Fruit fly (Drosophila melanogaster) whole organism, pupa: ENCODE measurements around the gene CG9150.

ENCODE experiments used
- CG34367 ChIP-seq: fragments of 200-800 bp; sonication (Bioruptor generic); optimal IDR thresholded peaks from 2 replicates; lab custom pipeline; 2018; ENCODE audit warnings: missing biosample characterization, mild to moderate bottlenecking, missing genetic modification characterization
- D1 ChIP-seq: fragments of 200-800 bp; sonication (Bioruptor generic); optimal IDR thresholded peaks from 2 replicates; lab custom pipeline; 2018; ENCODE audit warnings: missing biosample characterization, mild to moderate bottlenecking, missing genetic modification characterization, moderate library complexity
- Ets98B ChIP-seq: fragments of 200-800 bp; sonication (Bioruptor generic); IDR thresholded peaks from 2 replicates; pipeline ENCODE4 v1.3.6; 2022; ENCODE audit warnings: missing biosample characterization, missing genetic modification characterization
- Pif1A ChIP-seq: fragments of 200-800 bp; sonication (Bioruptor generic); optimal IDR thresholded peaks from 3 replicates; lab custom pipeline; 2016; ENCODE audit warnings: missing biosample characterization, missing genetic modification characterization
- Pif1B ChIP-seq: fragments of 200-800 bp; sonication (Bioruptor generic); optimal IDR thresholded peaks from 3 replicates; lab custom pipeline; 2016; ENCODE audit warnings: missing biosample characterization, missing genetic modification characterization
- fd96Ca ChIP-seq: fragments of 200-800 bp; sonication (Bioruptor generic); IDR thresholded peaks from 3 replicates; pipeline ENCODE4 v1.3.6; 2022; ENCODE audit warnings: missing biosample characterization, missing genetic modification characterization

dm6 chr2L:6084694-6085093 is 16.3 kb upstream of the CG9150 start:
- no peak for TF ChIP-seq D1 (tag; lab: Kevin White, UChicago)
- TF ChIP-seq Pif1A (GFP tag; lab: Kevin White, UChicago) = no peak
- no peak for TF ChIP-seq Pif1B
- no peak for TF ChIP-seq Ets98B (GFP tag; lab: Robert Waterston, UW)
- TF ChIP-seq CG34367 = no peak
- no peak for TF ChIP-seq fd96Ca (GFP tag; lab: Robert Waterston, UW)
